Worm (Caenorhabditis elegans) whole organism, young adult: ENCODE results near the gene ZC395.5.

Experiments used
- F10E7.11 ChIP-seq: sonication (generic microtip); optimal IDR thresholded peaks from 2 replicates; lab custom pipeline; 2017; ENCODE audit warnings: mild to moderate bottlenecking, missing genetic modification characterization, moderate library complexity, missing compliant biosample characterization
- F39B2.1 ChIP-seq: fragments of 200-800 bp; sonication (Bioruptor generic); IDR thresholded peaks from 2 replicates; pipeline ENCODE4 v1.3.6; 2022; ENCODE audit warnings: missing genetic modification reagents, missing genetic modification characterization, missing compliant biosample characterization
- F49E8.2 ChIP-seq: sonication (generic microtip); optimal IDR thresholded peaks from 3 replicates; lab custom pipeline; 2017; ENCODE audit warnings: missing genetic modification characterization, mild to moderate bottlenecking, missing compliant biosample characterization, antibody characterized with exemption, moderate library complexity; ENCODE audit not compliant: insufficient read depth
- F57A8.1 ChIP-seq: fragments of 200-800 bp; sonication (Bioruptor generic); optimal IDR thresholded peaks from 2 replicates; lab custom pipeline; 2018; ENCODE audit warnings: mild to moderate bottlenecking, missing genetic modification characterization, moderate library complexity, missing compliant biosample characterization
- F57C9.4 ChIP-seq: sonication (generic microtip); optimal IDR thresholded peaks from 2 replicates; lab custom pipeline; 2017; ENCODE audit warnings: mild to moderate bottlenecking, missing genetic modification characterization, missing compliant biosample characterization
- K12H6.12 ChIP-seq: fragments of 200-800 bp; sonication (Bioruptor generic); optimal IDR thresholded peaks from 2 replicates; lab custom pipeline; 2018; ENCODE audit warnings: mild to moderate bottlenecking, missing genetic modification characterization, missing compliant biosample characterization
- T26A5.8 ChIP-seq: sonication (generic microtip); optimal IDR thresholded peaks from 2 replicates; lab custom pipeline; 2016; ENCODE audit warnings: missing genetic modification characterization, missing compliant biosample characterization
- Y53F4B.3 ChIP-seq: fragments of 200-800 bp; sonication (Bioruptor generic); IDR thresholded peaks from 2 replicates; pipeline ENCODE4 v1.3.6; 2022; ENCODE audit warnings: missing genetic modification reagents, missing genetic modification characterization, missing compliant biosample characterization
- Y67H2A.10 ChIP-seq: fragments of 200-800 bp; sonication (Bioruptor generic); conservative IDR thresholded peaks from 2 replicates; pipeline ENCODE4 v1.3.6; 2022; ENCODE audit warnings: missing genetic modification reagents, missing genetic modification characterization, missing compliant biosample characterization
- Y95B8A.8 ChIP-seq: fragments of 200-800 bp; sonication (Bioruptor generic); IDR thresholded peaks from 2 replicates; pipeline ENCODE4 v1.3.6; 2022; ENCODE audit warnings: missing genetic modification reagents, missing genetic modification characterization, missing compliant biosample characterization
- akir-1 ChIP-seq: fragments of 200-800 bp; sonication (Bioruptor generic); optimal IDR thresholded peaks from 2 replicates; lab custom pipeline; 2018; ENCODE audit warnings: mild to moderate bottlenecking, missing genetic modification characterization, moderate library complexity, missing compliant biosample characterization
- ama-1 ChIP-seq, 3 experiments: fragments of 150-350 bp in 1 of 3; sonication (generic microtip) in 2 of 3; optimal IDR thresholded peaks; 2 replicates each; lab custom pipeline; 2014 to 2018; ENCODE audit warnings: missing biosample characterization in 2 of 3, missing genetic modification characterization in 2 of 3, missing genetic modification reagents in 2 of 3
- aptf-2 ChIP-seq: fragments of 200-800 bp; sonication (Bioruptor generic); conservative IDR thresholded peaks from 2 replicates; pipeline ENCODE4 v1.3.6; 2022; ENCODE audit warnings: missing genetic modification reagents, missing genetic modification characterization, missing compliant biosample characterization
- aptf-3 ChIP-seq: fragments of 200-800 bp; sonication (Bioruptor generic); IDR thresholded peaks from 2 replicates; pipeline ENCODE4 v1.3.6; 2022; ENCODE audit warnings: missing genetic modification characterization, missing compliant biosample characterization
- attf-5 ChIP-seq: fragments of 200-800 bp; sonication (Bioruptor generic); optimal IDR thresholded peaks from 2 replicates; lab custom pipeline; 2018; ENCODE audit warnings: mild to moderate bottlenecking, missing genetic modification characterization, missing compliant biosample characterization
- bed-1 ChIP-seq: fragments of 200-800 bp; sonication (Bioruptor generic); IDR thresholded peaks from 2 replicates; pipeline ENCODE4 v1.3.6; 2022; ENCODE audit warnings: missing genetic modification reagents, missing genetic modification characterization, missing compliant biosample characterization
- cebp-1 ChIP-seq, 2 experiments: fragments of 200-800 bp in 1 of 2; sonication (Bioruptor generic) in 1 of 2; sonication (generic microtip) in 1 of 2; IDR thresholded peaks in 1 of 2; optimal IDR thresholded peaks in 1 of 2; 2 replicates each; pipeline versions ENCODE4 v1.3.6 to Lab custom; 2017 to 2022; ENCODE audit warnings: missing compliant biosample characterization in 2 of 2, missing genetic modification characterization in 2 of 2, mild to moderate bottlenecking in 1 of 2, missing genetic modification reagents in 1 of 2, moderate library complexity in 1 of 2
- ceh-100 ChIP-seq: fragments of 200-800 bp; sonication (Bioruptor generic); IDR thresholded peaks from 2 replicates; pipeline ENCODE4 v1.3.6; 2022; ENCODE audit warnings: missing genetic modification reagents, missing genetic modification characterization, missing compliant biosample characterization
- chd-7 ChIP-seq: sonication (generic microtip); optimal IDR thresholded peaks from 2 replicates; lab custom pipeline; 2016; ENCODE audit warnings: mild to moderate bottlenecking, missing genetic modification characterization, moderate library complexity, missing compliant biosample characterization
- die-1 ChIP-seq: sonication (generic microtip); optimal IDR thresholded peaks from 2 replicates; lab custom pipeline; 2016; ENCODE audit warnings: missing genotype, mild to moderate bottlenecking, missing genetic modification characterization, missing compliant biosample characterization
- dox-1 ChIP-seq: fragments of 200-800 bp; sonication (Bioruptor generic); IDR thresholded peaks from 2 replicates; pipeline ENCODE4 v1.3.6; 2022; ENCODE audit warnings: missing genetic modification reagents, missing genetic modification characterization, missing compliant biosample characterization
- dpl-1 ChIP-seq: fragments of 150-350 bp; optimal IDR thresholded peaks from 2 replicates; lab custom pipeline; 2014; ENCODE audit warnings: missing biosample characterization, missing genetic modification reagents, missing genetic modification characterization
- egl-18 ChIP-seq: fragments of 200-800 bp; sonication (Bioruptor generic); IDR thresholded peaks from 2 replicates; pipeline ENCODE4 v1.3.6; 2022; ENCODE audit warnings: missing genetic modification reagents, missing genetic modification characterization, missing compliant biosample characterization
- egl-44 ChIP-seq: fragments of 200-800 bp; sonication (Bioruptor generic); IDR thresholded peaks from 2 replicates; pipeline ENCODE4 v1.3.6; 2022; ENCODE audit warnings: missing genetic modification reagents, missing genetic modification characterization, missing compliant biosample characterization
- ekl-4 ChIP-seq: fragments of 200-800 bp; sonication (Bioruptor generic); IDR thresholded peaks from 2 replicates; pipeline ENCODE4 v1.3.6; 2022; ENCODE audit warnings: missing genetic modification reagents, missing genetic modification characterization, missing compliant biosample characterization
- lag-1 ChIP-seq: fragments of 200-800 bp; sonication (Bioruptor generic); IDR thresholded peaks from 2 replicates; pipeline ENCODE4 v1.3.6; 2022; ENCODE audit warnings: missing genetic modification reagents, missing genetic modification characterization, missing compliant biosample characterization
- let-607 ChIP-seq, 2 experiments: fragments of 200-800 bp in 1 of 2; sonication (Bioruptor generic) in 1 of 2; sonication (generic microtip) in 1 of 2; optimal IDR thresholded peaks; 2 replicates each; lab custom pipeline; 2016 to 2018; ENCODE audit warnings: mild to moderate bottlenecking in 2 of 2, missing compliant biosample characterization in 2 of 2, missing genetic modification characterization in 2 of 2, moderate library complexity in 2 of 2, missing genotype in 1 of 2
- lin-26 ChIP-seq: fragments of 200-800 bp; sonication (Bioruptor generic); IDR thresholded peaks from 2 replicates; pipeline ENCODE4 v1.3.6; 2022; ENCODE audit warnings: missing genetic modification reagents, missing genetic modification characterization, missing compliant biosample characterization
- lin-40 ChIP-seq: sonication (generic microtip); optimal IDR thresholded peaks from 2 replicates; lab custom pipeline; 2016; ENCODE audit warnings: missing genetic modification characterization, mild to moderate bottlenecking, missing compliant biosample characterization, missing genotype, missing genetic modification reagents
- lin-54 ChIP-seq: fragments of 200-800 bp; sonication (Bioruptor generic); optimal IDR thresholded peaks from 2 replicates; lab custom pipeline; 2018; ENCODE audit warnings: mild to moderate bottlenecking, missing genetic modification characterization, missing compliant biosample characterization
- lsy-27 ChIP-seq: sonication (generic microtip); optimal IDR thresholded peaks from 2 replicates; lab custom pipeline; 2017; ENCODE audit warnings: missing genetic modification characterization, mild to moderate bottlenecking, missing compliant biosample characterization, antibody characterized with exemption, missing genotype, borderline replicate concordance; ENCODE audit not compliant: insufficient read depth
- madf-6 ChIP-seq: fragments of 200-800 bp; sonication (Bioruptor generic); IDR thresholded peaks from 2 replicates; pipeline ENCODE4 v1.3.6; 2022; ENCODE audit warnings: missing genetic modification reagents, missing genetic modification characterization, missing compliant biosample characterization
- mel-28 ChIP-seq: sonication (generic microtip); optimal IDR thresholded peaks from 2 replicates; lab custom pipeline; 2016; ENCODE audit warnings: borderline replicate concordance, mild to moderate bottlenecking, missing genetic modification characterization, missing compliant biosample characterization
- mxl-1 ChIP-seq: sonication (generic microtip); optimal IDR thresholded peaks from 2 replicates; lab custom pipeline; 2016; ENCODE audit warnings: missing genetic modification characterization, missing compliant biosample characterization
- nhr-27 ChIP-seq: fragments of 200-800 bp; sonication (Bioruptor generic); optimal IDR thresholded peaks from 2 replicates; lab custom pipeline; 2018; ENCODE audit warnings: mild to moderate bottlenecking, missing genetic modification characterization, moderate library complexity, missing compliant biosample characterization
- rcor-1 ChIP-seq: fragments of 200-800 bp; sonication (Bioruptor generic); IDR thresholded peaks from 2 replicates; pipeline ENCODE4 v1.3.6; 2022; ENCODE audit warnings: missing genetic modification reagents, missing genetic modification characterization, missing compliant biosample characterization
- snpc-3.4 ChIP-seq: sonication (generic microtip); optimal IDR thresholded peaks from 2 replicates; lab custom pipeline; 2017; ENCODE audit warnings: missing genetic modification characterization, mild to moderate bottlenecking, missing compliant biosample characterization, antibody characterized with exemption, moderate library complexity, missing genotype, missing genetic modification reagents
- snpc-4 ChIP-seq, 5 experiments: fragments of 150-350 bp in 1 of 5; sonication (generic microtip) in 4 of 5; optimal IDR thresholded peaks; 2 replicates each; lab custom pipeline; 2014 to 2018; ENCODE audit warnings: missing genetic modification characterization in 5 of 5, missing biosample characterization in 3 of 5, antibody characterized with exemption in 2 of 5, mild to moderate bottlenecking in 2 of 5, missing compliant biosample characterization in 2 of 5, missing genotype in 2 of 5, moderate library complexity in 2 of 5, missing genetic modification reagents in 1 of 5
- tbp1 ChIP-seq: fragments of 200-800 bp; sonication (Bioruptor generic); optimal IDR thresholded peaks from 2 replicates; lab custom pipeline; 2018; ENCODE audit warnings: mild to moderate bottlenecking, missing genetic modification characterization, missing compliant biosample characterization
- tbx-9 ChIP-seq: sonication (generic microtip); optimal IDR thresholded peaks from 2 replicates; lab custom pipeline; 2016; ENCODE audit warnings: borderline replicate concordance, missing genetic modification characterization, inconsistent platforms, missing compliant biosample characterization
- unc-130 ChIP-seq: sonication (generic microtip); optimal IDR thresholded peaks from 2 replicates; lab custom pipeline; 2016; ENCODE audit warnings: missing genetic modification reagents, missing genetic modification characterization, missing compliant biosample characterization
- unc-62 ChIP-seq: fragments of 150-350 bp; optimal IDR thresholded peaks from 2 replicates; lab custom pipeline; 2014; ENCODE audit warnings: missing biosample characterization, missing genetic modification reagents, missing genetic modification characterization
- xnd-1 ChIP-seq: sonication (generic microtip); optimal IDR thresholded peaks from 2 replicates; lab custom pipeline; 2016; ENCODE audit warnings: missing genotype, missing genetic modification reagents, missing genetic modification characterization, missing compliant biosample characterization
- ztf-26 ChIP-seq: sonication (generic microtip); optimal IDR thresholded peaks from 2 replicates; lab custom pipeline; 2017; ENCODE audit warnings: missing genetic modification characterization, missing compliant biosample characterization
- ztf-3 ChIP-seq: fragments of 200-800 bp; sonication (Bioruptor generic); optimal IDR thresholded peaks from 2 replicates; lab custom pipeline; 2018; ENCODE audit warnings: mild to moderate bottlenecking, missing genetic modification characterization, missing compliant biosample characterization
- ztf-6 ChIP-seq: fragments of 200-800 bp; sonication (Bioruptor generic); IDR thresholded peaks from 2 replicates; pipeline ENCODE4 v1.3.6; 2022; ENCODE audit warnings: missing genetic modification reagents, missing genetic modification characterization, missing compliant biosample characterization

ZC395.5 gene

ce11 chrIII:5294867-5295266 is 27.2 kb downstream of the ZC395.5 start (continued):
- no peak for TF ChIP-seq ztf-3 (GFP tag; lab: Kevin White, UChicago)
- peak; percentile 43; the same call in 1 of the 2 replicates for TF ChIP-seq cebp-1 (GFP tag; IDR thresholded peaks at IDR 0.05; lab: Robert Waterston, UW)
- TF ChIP-seq cebp-1 (tag; optimal IDR thresholded peaks at IDR 0.05; lab: Kevin White, UChicago): no peak
- peak; percentile 53 for TF ChIP-seq rcor-1 (GFP tag; lab: Robert Waterston, UW)
- TF ChIP-seq snpc-4 (GFP tag; optimal IDR thresholded peaks at IDR 0.05; lab: Kevin White, UChicago): peak; percentile 64
- TF ChIP-seq snpc-4 (tag; optimal IDR thresholded peaks at IDR 0.05; lab: Kevin White, UChicago): peak in 2 of 4 experiments; percentile 55 to 57
- peak; percentile 58 for TF ChIP-seq snpc-3.4 (tag; lab: Kevin White, UChicago)
- peak; percentile 81 for TF ChIP-seq mxl-1 (tag; lab: Kevin White, UChicago)
- peak; percentile 38 for TF ChIP-seq lin-40
- TF ChIP-seq dpl-1: peak; percentile 28
- TF ChIP-seq ztf-6 (GFP tag; lab: Robert Waterston, UW): no peak
- no peak for TF ChIP-seq ekl-4
- peak; percentile 99 for TF ChIP-seq tbp1
- no peak for TF ChIP-seq aptf-2
- TF ChIP-seq unc-130 (GFP tag; lab: Kevin White, UChicago): peak; percentile 47
- TF ChIP-seq ceh-100 (GFP tag; lab: Robert Waterston, UW): peak; percentile 66
- no peak for TF ChIP-seq F49E8.2
- no peak for TF ChIP-seq Y53F4B.3 (GFP tag; lab: Robert Waterston, UW)
- TF ChIP-seq F57C9.4 (tag; lab: Kevin White, UChicago): peak; percentile 81
- TF ChIP-seq Y95B8A.8: no peak
- TF ChIP-seq Y67H2A.10 (GFP tag; lab: Robert Waterston, UW): no peak
- TF ChIP-seq attf-5 (GFP tag; lab: Kevin White, UChicago): peak; percentile 65
- peak; percentile 39 for TF ChIP-seq F57A8.1 (GFP tag; lab: Kevin White, UChicago)
- peak; percentile 93 for TF ChIP-seq die-1 (tag; lab: Kevin White, UChicago)
- no peak for TF ChIP-seq lag-1
- TF ChIP-seq lin-26 (GFP tag; lab: Robert Waterston, UW): peak; percentile 94
- peak; percentile 49 for TF ChIP-seq ztf-26 (tag; lab: Kevin White, UChicago)
- TF ChIP-seq mel-28 (tag; lab: Kevin White, UChicago): no peak
- no peak for TF ChIP-seq nhr-27 (tag; lab: Kevin White, UChicago)
- no peak for TF ChIP-seq F39B2.1 (GFP tag; lab: Robert Waterston, UW)
- TF ChIP-seq xnd-1 (tag; lab: Kevin White, UChicago): no peak
- TF ChIP-seq unc-62: no peak
- no peak for TF ChIP-seq ama-1 (optimal IDR thresholded peaks at IDR 0.05; lab: Kevin White, UChicago)
- peak; percentile 44 to 86 for TF ChIP-seq ama-1 (GFP tag; optimal IDR thresholded peaks at IDR 0.05; lab: Kevin White, UChicago)
- TF ChIP-seq egl-44: peak; percentile 70
- peak; percentile 64 for TF ChIP-seq chd-7
- TF ChIP-seq egl-18 (GFP tag; lab: Robert Waterston, UW): 0 out of 2 replicates have a peak, but pooled peaks have one; percentile 67
- TF ChIP-seq K12H6.12: peak; percentile 71
- TF ChIP-seq dox-1: no peak
- TF ChIP-seq aptf-3: no peak
- TF ChIP-seq lsy-27 (tag; lab: Kevin White, UChicago): no peak
- TF ChIP-seq akir-1 (GFP tag; lab: Kevin White, UChicago): no peak
- peak; percentile 40 to 65 for TF ChIP-seq let-607 (tag; optimal IDR thresholded peaks at IDR 0.05; lab: Kevin White, UChicago)
- no peak for TF ChIP-seq lin-54 (GFP tag; lab: Kevin White, UChicago)
- no peak for TF ChIP-seq T26A5.8 (tag; lab: Kevin White, UChicago)
- peak; percentile 57 for TF ChIP-seq F10E7.11 (tag; lab: Kevin White, UChicago)
- no peak for TF ChIP-seq tbx-9 (tag; lab: Kevin White, UChicago)
- TF ChIP-seq madf-6: no peak
- peak; percentile 87; the same call in 1 of the 2 replicates for TF ChIP-seq bed-1
